Worm (Caenorhabditis elegans): Measurements from ENCODE around the gene tba-7.

DNA sequence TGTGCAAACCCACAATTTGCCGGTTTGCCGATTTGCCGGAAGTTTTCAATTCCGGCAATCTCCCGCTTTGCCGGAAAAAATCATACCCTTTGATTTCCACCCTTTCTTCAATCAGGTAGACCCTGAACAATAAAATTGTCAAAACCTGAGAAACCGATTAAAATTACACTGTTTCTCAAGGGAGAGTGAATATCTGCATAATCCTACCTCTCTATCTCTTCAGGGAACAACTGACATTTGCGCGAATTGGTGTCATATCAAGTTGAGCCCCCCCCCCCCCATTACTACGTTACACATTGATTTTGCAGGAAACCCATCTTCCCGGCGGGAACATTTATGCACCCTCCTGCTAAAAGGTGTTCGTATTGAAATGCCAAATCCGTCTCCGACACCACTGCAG, 38.8 kb upstream of the tba-7 start, which contains the start of gene twk-31:
- TF ChIP-seq zag-1 (tag; optimal IDR thresholded peaks at IDR 0.05): no peak
- TF ChIP-seq nhr-11 (tag; optimal IDR thresholded peaks at IDR 0.05): no peak
- TF ChIP-seq nhr-237 (tag; optimal IDR thresholded peaks at IDR 0.05): no peak
- TF ChIP-seq gmeb-1 (tag; optimal IDR thresholded peaks at IDR 0.05): no peak
- TF ChIP-seq lin-11 (tag; optimal IDR thresholded peaks at IDR 0.05): no peak
- TF ChIP-seq elt-3 (tag; optimal IDR thresholded peaks at IDR 0.05): no peak
- TF ChIP-seq elt-1 (tag; optimal IDR thresholded peaks at IDR 0.05): no peak
- TF ChIP-seq nhr-77 (tag; optimal IDR thresholded peaks at IDR 0.05): no peak
- TF ChIP-seq lin-13 (GFP tag; optimal IDR thresholded peaks at IDR 0.05): no peak
- no peak for TF ChIP-seq ZK546.5 (tag; optimal IDR thresholded peaks at IDR 0.05)
- no peak for TF ChIP-seq ama-1 (optimal IDR thresholded peaks at IDR 0.05)

Measured in whole organism, L2 larva.